Fruit fly (Drosophila melanogaster) whole organism, wandering third instar larva: ENCODE results near the gene Dlip1.

Experiments used
- CG9705 ChIP-seq: fragments of 200-800 bp; sonication (Bioruptor generic); optimal IDR thresholded peaks from 2 replicates; lab custom pipeline; 2018; ENCODE audit warnings: missing biosample characterization, mild to moderate bottlenecking, missing genetic modification characterization
- Dfd ChIP-seq: fragments of >200 bp; optimal IDR thresholded peaks from 2 replicates; lab custom pipeline; 2017; ENCODE audit warnings: missing biosample characterization, missing genetic modification characterization
- Hr78 ChIP-seq: fragments of >200 bp; optimal IDR thresholded peaks from 2 replicates; lab custom pipeline; 2017; ENCODE audit warnings: missing biosample characterization, missing genetic modification characterization
- Jra ChIP-seq: sonication (Bioruptor generic); optimal IDR thresholded peaks from 2 replicates; lab custom pipeline; 2016; ENCODE audit warnings: missing biosample characterization, missing genetic modification characterization
- Vsx2 ChIP-seq: fragments of 200-300, 225-300 bp; sonication (Bioruptor generic); optimal IDR thresholded peaks from 2 replicates; lab custom pipeline; 2018; ENCODE audit warnings: missing biosample characterization, missing genetic modification characterization; ENCODE audit not compliant: partially characterized antibody
- brk ChIP-seq: fragments of 200-800 bp; sonication (Bioruptor generic); optimal IDR thresholded peaks from 2 replicates; lab custom pipeline; 2016; ENCODE audit warnings: missing biosample characterization, mild to moderate bottlenecking, missing genetic modification characterization
- ey ChIP-seq: fragments of 200-800 bp; sonication (Bioruptor generic); optimal IDR thresholded peaks from 2 replicates; lab custom pipeline; 2016; ENCODE audit warnings: missing biosample characterization, missing genetic modification characterization
- fru ChIP-seq: fragments of 200-800 bp; sonication (Bioruptor generic); optimal IDR thresholded peaks from 3 replicates; lab custom pipeline; 2016; ENCODE audit warnings: missing biosample characterization, mild to moderate bottlenecking, missing genetic modification characterization
- h ChIP-seq: fragments of 200-800 bp; sonication (Bioruptor generic); optimal IDR thresholded peaks from 3 replicates; lab custom pipeline; 2016; ENCODE audit warnings: missing biosample characterization, mild to moderate bottlenecking, missing genetic modification characterization
- jim ChIP-seq: fragments of 175-275, 200-325 bp; sonication (Bioruptor generic); optimal IDR thresholded peaks from 2 replicates; lab custom pipeline; 2016; ENCODE audit warnings: missing biosample characterization, mild to moderate bottlenecking, missing genetic modification characterization
- pan ChIP-seq: fragments of >200 bp; optimal IDR thresholded peaks from 2 replicates; lab custom pipeline; 2017
- psq ChIP-seq: fragments of 200-800 bp; sonication (Bioruptor generic); optimal IDR thresholded peaks from 3 replicates; lab custom pipeline; 2017; ENCODE audit warnings: missing biosample characterization, mild to moderate bottlenecking, missing genetic modification characterization, moderate library complexity
- sage ChIP-seq: fragments of 200-800 bp; sonication (Bioruptor generic); optimal IDR thresholded peaks from 2 replicates; lab custom pipeline; 2016; ENCODE audit warnings: missing biosample characterization, mild to moderate bottlenecking, missing genetic modification characterization
- usp ChIP-seq: fragments of >200 bp; optimal IDR thresholded peaks from 2 replicates; lab custom pipeline; 2017; ENCODE audit warnings: missing biosample characterization, missing genetic modification characterization

DNA sequence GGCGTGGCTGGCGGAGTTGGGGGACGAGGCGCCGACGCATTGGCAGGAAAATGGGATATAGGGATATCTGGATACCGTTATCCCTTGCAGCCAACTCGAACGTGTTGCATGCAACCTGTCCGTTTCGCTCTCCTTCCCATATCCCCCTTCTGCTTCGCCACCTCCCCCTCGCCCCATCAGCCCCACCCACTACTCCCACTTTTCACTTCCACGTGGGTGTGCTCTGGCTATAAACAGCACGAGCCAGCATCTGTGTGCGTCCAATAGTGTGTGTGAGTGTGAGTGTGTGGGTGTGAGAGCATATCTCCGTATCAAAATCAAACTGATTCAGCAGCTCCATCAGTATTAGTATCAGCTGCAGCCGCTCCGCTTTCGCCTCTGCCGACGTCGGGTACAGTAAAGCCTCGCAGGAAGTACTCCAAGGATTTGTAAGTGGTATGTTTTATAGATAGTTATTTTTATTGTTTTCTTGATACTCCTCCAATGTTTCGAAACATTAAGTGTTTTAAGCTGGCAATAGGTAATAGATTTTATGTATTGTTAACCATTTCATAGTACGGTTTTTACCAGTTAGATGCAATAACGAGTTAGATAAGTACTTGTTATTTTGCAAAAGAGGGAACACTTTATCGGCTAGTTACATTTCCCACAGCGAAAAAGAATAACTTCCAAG lies 39.3 kb upstream of the Dlip1 start:
- TF ChIP-seq fru (no peak), Dfd (GFP tag; lab: Kevin White, UChicago) (no peak), Vsx2 (GFP tag; lab: Kevin White, UChicago) (no peak), brk (no peak), h (GFP tag; lab: Kevin White, UChicago) (no peak), pan (no peak), ey (GFP tag; lab: Kevin White, UChicago) (no peak), psq (GFP tag; lab: Kevin White, UChicago) (no peak), Jra (GFP tag; lab: Kevin White, UChicago) (no peak), Hr78 (GFP tag; lab: Kevin White, UChicago) (no peak), CG9705 (GFP tag; lab: Kevin White, UChicago) (no peak), usp (GFP tag; lab: Kevin White, UChicago) (no peak), sage (GFP tag; lab: Kevin White, UChicago) (no peak), jim (no peak)
